Worm (Caenorhabditis elegans) whole organism, late embryonic: ENCODE data around the gene F13H10.1.

Source experiments
- ahr-1 ChIP-seq: sonication (generic microtip); optimal IDR thresholded peaks from 2 replicates; lab custom pipeline; 2016; ENCODE audit warnings: missing genetic modification characterization, missing compliant biosample characterization
- fax-1 ChIP-seq: sonication (generic microtip); optimal IDR thresholded peaks from 2 replicates; lab custom pipeline; 2016; ENCODE audit warnings: missing genotype, missing genetic modification characterization, missing compliant biosample characterization
- mec-3 ChIP-seq: sonication (generic microtip); optimal IDR thresholded peaks from 2 replicates; lab custom pipeline; 2016; ENCODE audit warnings: borderline replicate concordance, missing genetic modification characterization, missing compliant biosample characterization
- nfya-1 ChIP-seq: sonication (generic microtip); optimal IDR thresholded peaks from 2 replicates; lab custom pipeline; 2017; ENCODE audit warnings: missing genetic modification characterization, mild to moderate bottlenecking, missing compliant biosample characterization, antibody characterized with exemption, moderate library complexity
- nhr-11 ChIP-seq: fragments of 150-350 bp; optimal IDR thresholded peaks from 2 replicates; lab custom pipeline; 2014; ENCODE audit warnings: missing biosample characterization, missing genetic modification characterization
- tbx-2 ChIP-seq: sonication (generic microtip); optimal IDR thresholded peaks from 2 replicates; lab custom pipeline; 2016; ENCODE audit warnings: missing genetic modification characterization, missing compliant biosample characterization

ce11 chrIV:10978641-10979040 lies 25.7 kb upstream of the F13H10.1 start:
- TF ChIP-seq nhr-11 (tag; lab: Kevin White, UChicago) (no peak), fax-1 (no peak), mec-3 (tag; lab: Kevin White, UChicago) (no peak), ahr-1 (tag; lab: Kevin White, UChicago) (no peak), nfya-1 (tag; lab: Kevin White, UChicago) (no peak), tbx-2 (tag; lab: Kevin White, UChicago) (no peak)
